Worm (Caenorhabditis elegans) whole organism, young adult: ENCODE measurements around the gene patr-1.

Experiments used
- B0336.3 ChIP-seq: fragments of 200-800 bp; sonication (Bioruptor generic); IDR thresholded peaks from 2 replicates; pipeline ENCODE4 v1.3.6; 2022; ENCODE audit warnings: missing genetic modification characterization, missing compliant biosample characterization
- C06A6.2 ChIP-seq: fragments of 200-800 bp; sonication (Bioruptor generic); conservative IDR thresholded peaks from 2 replicates; pipeline ENCODE4 v1.3.6; 2022; ENCODE audit warnings: missing genetic modification characterization, missing compliant biosample characterization
- C17E4.6 ChIP-seq: fragments of 200-800 bp; sonication (Bioruptor generic); IDR thresholded peaks from 2 replicates; pipeline ENCODE4 v1.3.6; 2022; ENCODE audit warnings: missing genetic modification reagents, missing genetic modification characterization, missing compliant biosample characterization
- F22D6.2 ChIP-seq: sonication (generic microtip); optimal IDR thresholded peaks from 2 replicates; lab custom pipeline; 2016; ENCODE audit warnings: mild to moderate bottlenecking, missing genetic modification characterization, missing compliant biosample characterization
- F23B12.7 ChIP-seq: sonication (generic microtip); optimal IDR thresholded peaks from 2 replicates; lab custom pipeline; 2017; ENCODE audit warnings: missing genetic modification characterization, mild to moderate bottlenecking, missing compliant biosample characterization, antibody characterized with exemption, moderate library complexity; ENCODE audit not compliant: insufficient read depth
- T26A5.8 ChIP-seq: sonication (generic microtip); optimal IDR thresholded peaks from 2 replicates; lab custom pipeline; 2016; ENCODE audit warnings: missing genetic modification characterization, missing compliant biosample characterization
- Y56A3A.18 ChIP-seq: fragments of 200-800 bp; sonication (Bioruptor generic); IDR thresholded peaks from 2 replicates; pipeline ENCODE4 v1.3.6; 2022; ENCODE audit warnings: missing genetic modification reagents, missing genetic modification characterization, missing compliant biosample characterization
- Y67H2A.10 ChIP-seq: fragments of 200-800 bp; sonication (Bioruptor generic); conservative IDR thresholded peaks from 2 replicates; pipeline ENCODE4 v1.3.6; 2022; ENCODE audit warnings: missing genetic modification reagents, missing genetic modification characterization, missing compliant biosample characterization
- akir-1 ChIP-seq: fragments of 200-800 bp; sonication (Bioruptor generic); optimal IDR thresholded peaks from 2 replicates; lab custom pipeline; 2018; ENCODE audit warnings: mild to moderate bottlenecking, missing genetic modification characterization, moderate library complexity, missing compliant biosample characterization
- cebp-1 ChIP-seq, 2 experiments: fragments of 200-800 bp in 1 of 2; sonication (Bioruptor generic) in 1 of 2; sonication (generic microtip) in 1 of 2; IDR thresholded peaks in 1 of 2; optimal IDR thresholded peaks in 1 of 2; 2 replicates each; pipeline versions ENCODE4 v1.3.6 to Lab custom; 2017 to 2022; ENCODE audit warnings: missing compliant biosample characterization in 2 of 2, missing genetic modification characterization in 2 of 2, mild to moderate bottlenecking in 1 of 2, missing genetic modification reagents in 1 of 2, moderate library complexity in 1 of 2
- cebp-2 ChIP-seq: fragments of 200-800 bp; sonication (Bioruptor generic); IDR thresholded peaks from 2 replicates; pipeline ENCODE4 v1.3.6; 2022; ENCODE audit warnings: missing genetic modification characterization, missing compliant biosample characterization
- ceh-40 ChIP-seq: fragments of 200-800 bp; sonication (Bioruptor generic); IDR thresholded peaks from 2 replicates; pipeline ENCODE4 v1.3.6; 2022; ENCODE audit warnings: missing genetic modification characterization, missing compliant biosample characterization
- ceh-79 ChIP-seq: sonication (generic microtip); optimal IDR thresholded peaks from 2 replicates; lab custom pipeline; 2017; ENCODE audit warnings: mild to moderate bottlenecking, missing genetic modification characterization, missing compliant biosample characterization
- ekl-4 ChIP-seq: fragments of 200-800 bp; sonication (Bioruptor generic); IDR thresholded peaks from 2 replicates; pipeline ENCODE4 v1.3.6; 2022; ENCODE audit warnings: missing genetic modification reagents, missing genetic modification characterization, missing compliant biosample characterization
- ets-4 ChIP-seq: fragments of 200-800 bp; sonication (Bioruptor generic); optimal IDR thresholded peaks from 2 replicates; lab custom pipeline; 2018; ENCODE audit warnings: mild to moderate bottlenecking, missing genetic modification characterization, missing compliant biosample characterization
- hmg-1.2 ChIP-seq: fragments of 200-800 bp; sonication (Bioruptor generic); IDR thresholded peaks from 2 replicates; pipeline ENCODE4 v1.3.6; 2022; ENCODE audit warnings: missing genetic modification reagents, missing genetic modification characterization, missing compliant biosample characterization
- hrde-1 ChIP-seq: sonication (generic microtip); optimal IDR thresholded peaks from 2 replicates; lab custom pipeline; 2016; ENCODE audit warnings: missing genetic modification characterization, mild to moderate bottlenecking, missing compliant biosample characterization, moderate library complexity, missing genotype, missing genetic modification reagents, borderline replicate concordance
- lin-40 ChIP-seq: sonication (generic microtip); optimal IDR thresholded peaks from 2 replicates; lab custom pipeline; 2016; ENCODE audit warnings: missing genetic modification characterization, mild to moderate bottlenecking, missing compliant biosample characterization, missing genotype, missing genetic modification reagents
- lir-1 ChIP-seq: fragments of 200-800 bp; sonication (Bioruptor generic); conservative IDR thresholded peaks from 2 replicates; pipeline ENCODE4 v1.3.6; 2022; ENCODE audit warnings: missing genetic modification reagents, missing genetic modification characterization, missing compliant biosample characterization
- lsl-1 ChIP-seq: fragments of 200-800 bp; sonication (Bioruptor generic); optimal IDR thresholded peaks from 2 replicates; lab custom pipeline; 2018; ENCODE audit warnings: mild to moderate bottlenecking, missing genetic modification characterization, moderate library complexity, missing compliant biosample characterization
- madf-6 ChIP-seq: fragments of 200-800 bp; sonication (Bioruptor generic); IDR thresholded peaks from 2 replicates; pipeline ENCODE4 v1.3.6; 2022; ENCODE audit warnings: missing genetic modification reagents, missing genetic modification characterization, missing compliant biosample characterization
- mcd-1 ChIP-seq: fragments of 200-800 bp; sonication (Bioruptor generic); IDR thresholded peaks from 2 replicates; pipeline ENCODE4 v1.3.6; 2022; ENCODE audit warnings: missing genetic modification reagents, missing genetic modification characterization, missing compliant biosample characterization
- mes-4 ChIP-seq: sonication (generic microtip); optimal IDR thresholded peaks from 2 replicates; lab custom pipeline; 2016; ENCODE audit warnings: missing genotype, missing genetic modification characterization, missing compliant biosample characterization
- nfyb-1 ChIP-seq: fragments of 200-800 bp; sonication (Bioruptor generic); IDR thresholded peaks from 2 replicates; pipeline ENCODE4 v1.3.6; 2022; ENCODE audit warnings: missing genetic modification reagents, missing genetic modification characterization, missing compliant biosample characterization
- nhr-80 ChIP-seq: sonication (generic microtip); optimal IDR thresholded peaks from 2 replicates; lab custom pipeline; 2016; ENCODE audit warnings: missing genetic modification characterization, missing compliant biosample characterization
- rcor-1 ChIP-seq: fragments of 200-800 bp; sonication (Bioruptor generic); IDR thresholded peaks from 2 replicates; pipeline ENCODE4 v1.3.6; 2022; ENCODE audit warnings: missing genetic modification reagents, missing genetic modification characterization, missing compliant biosample characterization
- rec-8 ChIP-seq, 2 experiments: sonication (generic microtip); optimal IDR thresholded peaks; 2 replicates each; lab custom pipeline; 2016; ENCODE audit warnings: mild to moderate bottlenecking in 2 of 2, missing genetic modification characterization in 2 of 2, missing genetic modification reagents in 2 of 2, missing genotype in 2 of 2, missing biosample characterization in 1 of 2, missing compliant biosample characterization in 1 of 2, moderate library complexity in 1 of 2
- repo-1 ChIP-seq: sonication (generic microtip); optimal IDR thresholded peaks from 2 replicates; lab custom pipeline; 2017; ENCODE audit warnings: mild to moderate bottlenecking, missing genetic modification characterization, missing compliant biosample characterization
- sea-2 ChIP-seq: fragments of 200-800 bp; sonication (Bioruptor generic); IDR thresholded peaks from 2 replicates; pipeline ENCODE4 v1.3.6; 2022; ENCODE audit warnings: missing genetic modification characterization, missing compliant biosample characterization
- sptf-2 ChIP-seq: fragments of 200-800 bp; sonication (Bioruptor generic); optimal IDR thresholded peaks from 2 replicates; lab custom pipeline; 2018; ENCODE audit warnings: mild to moderate bottlenecking, missing genetic modification characterization, missing compliant biosample characterization
- zfh-2 ChIP-seq: fragments of 200-800 bp; sonication (Bioruptor generic); conservative IDR thresholded peaks from 2 replicates; pipeline ENCODE4 v1.3.6; 2022; ENCODE audit warnings: missing genetic modification reagents, missing genetic modification characterization, missing compliant biosample characterization
- ztf-22 ChIP-seq: fragments of 200-800 bp; sonication (Bioruptor generic); optimal IDR thresholded peaks from 2 replicates; lab custom pipeline; 2018; ENCODE audit warnings: mild to moderate bottlenecking, missing genetic modification characterization, moderate library complexity, missing compliant biosample characterization
- ztf-28 ChIP-seq: fragments of 200-800 bp; sonication (Bioruptor generic); IDR thresholded peaks from 2 replicates; pipeline ENCODE4 v1.3.6; 2022; ENCODE audit warnings: missing genetic modification reagents, missing genetic modification characterization, missing compliant biosample characterization
- ztf-3 ChIP-seq: fragments of 200-800 bp; sonication (Bioruptor generic); optimal IDR thresholded peaks from 2 replicates; lab custom pipeline; 2018; ENCODE audit warnings: mild to moderate bottlenecking, missing genetic modification characterization, missing compliant biosample characterization

patr-1 gene

DNA sequence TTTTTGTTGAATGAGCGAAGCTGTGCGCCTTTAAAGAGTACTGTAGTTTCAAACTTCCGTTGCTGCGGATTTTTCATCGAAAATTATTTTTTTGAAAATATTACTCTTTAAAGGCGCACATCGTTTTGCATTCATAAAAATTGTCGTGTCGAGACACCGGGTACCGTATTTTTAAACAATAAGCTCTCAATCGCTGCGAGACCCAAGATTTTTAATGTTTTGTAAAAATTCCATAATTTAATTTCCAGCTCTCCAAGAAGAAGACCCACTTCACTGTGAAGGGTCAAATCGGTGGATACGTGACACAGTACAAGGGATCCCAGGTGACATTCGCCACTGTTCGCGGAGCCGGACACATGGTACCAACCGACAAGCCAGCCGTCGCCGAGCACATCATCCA is 35.4 kb downstream of the patr-1 start:
- TF ChIP-seq sptf-2 (GFP tag; lab: Kevin White, UChicago) (no peak), ceh-40 (GFP tag; lab: Robert Waterston, UW) (no peak), cebp-1 (GFP tag; IDR thresholded peaks at IDR 0.05; lab: Robert Waterston, UW) (no peak), cebp-1 (tag; optimal IDR thresholded peaks at IDR 0.05; lab: Kevin White, UChicago) (no peak), lsl-1 (GFP tag; lab: Kevin White, UChicago) (no peak), ekl-4 (0 out of 2 replicates have a peak, but pooled peaks have one; percentile 7), nfyb-1 (no peak), ztf-3 (GFP tag; lab: Kevin White, UChicago) (no peak), C17E4.6 (GFP tag; lab: Robert Waterston, UW) (0 out of 2 replicates have a peak, but pooled peaks have one; percentile 15), Y56A3A.18 (GFP tag; lab: Robert Waterston, UW) (no peak), repo-1 (tag; lab: Kevin White, UChicago) (peak; percentile 11), hrde-1 (tag; lab: Kevin White, UChicago) (no peak), mcd-1 (GFP tag; lab: Robert Waterston, UW) (0 out of 2 replicates have a peak, but pooled peaks have one; percentile 7), cebp-2 (GFP tag; lab: Robert Waterston, UW) (peak; percentile 56; the same call in 1 of the 2 replicates), C06A6.2 (GFP tag; lab: Robert Waterston, UW) (no peak), zfh-2 (GFP tag; lab: Robert Waterston, UW) (0 out of 2 replicates have a peak, but pooled peaks have one; percentile 23), sea-2 (GFP tag; lab: Robert Waterston, UW) (no peak), madf-6 (GFP tag; lab: Robert Waterston, UW) (no peak), rcor-1 (GFP tag; lab: Robert Waterston, UW) (no peak), ceh-79 (tag; lab: Kevin White, UChicago) (peak; percentile 33), ztf-28 (GFP tag; lab: Robert Waterston, UW) (no peak), B0336.3 (no peak), lir-1 (GFP tag; lab: Robert Waterston, UW) (no peak), nhr-80 (tag; lab: Kevin White, UChicago) (no peak), rec-8 (tag; optimal IDR thresholded peaks at IDR 0.05; lab: Kevin White, UChicago) (peak in 1 of 2 experiments; percentile 26), F23B12.7 (tag; lab: Kevin White, UChicago) (no peak)
- TF ChIP-seq, all 124 proteins: peak for 8

DNA sequence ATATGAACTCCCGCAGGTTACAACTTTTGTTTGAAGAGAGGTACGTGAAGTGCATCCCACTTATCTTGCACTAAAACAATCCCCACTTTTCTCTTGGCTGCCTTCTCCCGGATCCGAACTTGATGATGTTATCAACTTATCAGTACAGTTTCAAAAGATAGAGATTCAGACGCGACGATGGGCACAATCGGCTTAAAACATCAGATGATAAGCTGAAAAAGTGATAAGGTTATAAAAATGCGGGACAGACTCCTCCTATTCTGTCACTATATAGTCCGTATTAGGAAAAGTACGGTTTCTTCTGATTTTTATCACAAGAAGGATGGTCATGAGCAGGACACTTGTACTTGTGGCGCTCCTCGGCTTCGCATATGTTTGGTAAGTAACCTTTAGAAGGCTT is 38.5 kb downstream of the patr-1 start, which contains the start of gene ctsa-1.2:
ctsa-1.2 (plus strand) TSS at position 160 of the 400 bp plus-strand sequence.
- no peak for TF ChIP-seq akir-1 (GFP tag; lab: Kevin White, UChicago)
- no peak for TF ChIP-seq F22D6.2 (tag; lab: Kevin White, UChicago)
- peak; percentile 1 for TF ChIP-seq ets-4 (GFP tag; lab: Kevin White, UChicago)
- TF ChIP-seq Y67H2A.10 = no peak
- TF ChIP-seq ztf-22 = no peak
- TF ChIP-seq mes-4 (tag; lab: Kevin White, UChicago) = no peak
- TF ChIP-seq nhr-80 (tag; lab: Kevin White, UChicago) = peak; percentile 68
- TF ChIP-seq T26A5.8 (tag; lab: Kevin White, UChicago) = no peak

DNA sequence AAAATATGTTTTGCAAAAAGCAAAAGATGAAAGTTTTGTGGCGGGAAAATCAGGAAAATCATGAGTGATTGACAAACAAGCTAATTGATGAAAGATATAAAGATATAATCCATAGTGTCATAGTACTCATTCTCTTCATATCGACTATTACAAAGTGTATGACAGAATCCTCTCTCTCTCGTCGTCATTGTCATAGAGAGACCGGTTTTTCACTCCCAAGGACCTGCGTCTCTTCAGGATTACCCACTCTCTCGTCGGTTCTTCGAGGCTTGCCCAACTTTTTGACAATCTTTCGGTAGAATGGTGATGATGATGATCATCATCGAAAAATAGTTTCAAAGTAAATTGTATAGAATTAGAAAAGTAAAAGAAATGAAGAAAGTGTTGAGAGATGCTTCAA is 40.4 kb downstream of the patr-1 start:
- TF ChIP-seq nfyb-1 (no peak), T26A5.8 (tag; lab: Kevin White, UChicago) (no peak), lin-40 (peak; percentile 15), hmg-1.2 (GFP tag; lab: Robert Waterston, UW) (peak; percentile 82)
